Worm (Caenorhabditis elegans): ENCODE measurements around the gene T24C4.5.

- TF ChIP-seq pha-4 (tag; optimal IDR thresholded peaks at IDR 0.05) (no peak), ama-1 (optimal IDR thresholded peaks at IDR 0.05) (no peak), ceh-9 (tag; optimal IDR thresholded peaks at IDR 0.05) (no peak), unc-3 (GFP tag; conservative IDR thresholded peaks at IDR 0.05) (no peak), unc-3 (tag; optimal IDR thresholded peaks at IDR 0.05) (no peak)
Observed at ce11 chrIII:907990-908389, 28.5 kb upstream of the T24C4.5 start.

Data from whole organism, late embryonic.